Fruit fly (Drosophila melanogaster) whole organism: Measurements from ENCODE around the gene CG14120.

Experiments used
- CG8478 ChIP-seq: fragments of >200 bp; optimal IDR thresholded peaks from 2 replicates; lab custom pipeline; 2018; ENCODE audit warnings: inconsistent platforms
- Dll ChIP-seq: fragments of >200 bp; optimal IDR thresholded peaks from 2 replicates; lab custom pipeline; 2017
- EcR ChIP-seq, 2 experiments: fragments of >200 bp; optimal IDR thresholded peaks; 2 replicates each; lab custom pipeline; 2017; ENCODE audit warnings: missing biosample characterization in 2 of 2, missing genetic modification characterization in 2 of 2, missing genetic modification reagents in 2 of 2
- pan ChIP-seq: fragments of >200 bp; optimal IDR thresholded peaks from 2 replicates; lab custom pipeline; 2017
- psq ChIP-seq: fragments of >200 bp; optimal IDR thresholded peaks from 2 replicates; lab custom pipeline; 2017
- usp ChIP-seq: fragments of >200 bp; optimal IDR thresholded peaks from 2 replicates; lab custom pipeline; 2017; ENCODE audit warnings: missing biosample characterization, missing genetic modification characterization, mixed read lengths

CG14120 gene

dm6 chr3L:12915431-12915830 is 30.6 kb downstream of the CG14120 start:
- TF ChIP-seq CG8478 (lab: Kevin White, UChicago) (no peak), psq (lab: Kevin White, UChicago) (no peak), pan (lab: Kevin White, UChicago) (no peak), EcR (GFP tag; optimal IDR thresholded peaks at IDR 0.05; lab: Kevin White, UChicago) (no peak), Dll (lab: Kevin White, UChicago) (no peak), usp (no peak)
